Fruit fly (Drosophila melanogaster) whole organism, embryonic: Measurements from ENCODE around the gene Moca-cyp.

Source experiments
- Awh ChIP-seq: fragments of 200-800 bp; sonication (Bioruptor generic); IDR thresholded peaks from 2 replicates; pipeline ENCODE4, ENCODE4 v1.3.6; 2022; ENCODE audit warnings: missing biosample characterization, missing genetic modification characterization
- BtbVII ChIP-seq: fragments of 200-800 bp; sonication (Bioruptor generic); optimal IDR thresholded peaks from 3 replicates; lab custom pipeline; 2017; ENCODE audit warnings: missing biosample characterization, mild to moderate bottlenecking, missing genetic modification characterization
- C15 ChIP-seq: fragments of 200-800 bp; sonication (Bioruptor generic); IDR thresholded peaks from 3 replicates; pipeline ENCODE4 v1.3.6; 2022; ENCODE audit warnings: missing biosample characterization, missing genetic modification characterization
- CG1024 ChIP-seq: fragments of 200-800 bp; sonication (Bioruptor generic); IDR thresholded peaks from 2 replicates; pipeline ENCODE4 v1.3.6; 2022; ENCODE audit warnings: missing biosample characterization, missing genetic modification characterization
- CG10543 ChIP-seq: fragments of 200-800 bp; sonication (Bioruptor generic); optimal IDR thresholded peaks from 3 replicates; lab custom pipeline; 2017; ENCODE audit warnings: missing biosample characterization, mild to moderate bottlenecking, missing genetic modification characterization, moderate library complexity
- CG10654 ChIP-seq: fragments of 200-800 bp; sonication (Bioruptor generic); optimal IDR thresholded peaks from 2 replicates; lab custom pipeline; 2016; ENCODE audit warnings: missing biosample characterization, missing genetic modification characterization
- CG11560 ChIP-seq: fragments of 200-800 bp; sonication (Bioruptor generic); IDR thresholded peaks from 3 replicates; pipeline ENCODE4 v1.3.6; 2022; ENCODE audit warnings: missing biosample characterization, missing genetic modification characterization
- CG12071 ChIP-seq: fragments of 200-800 bp; sonication (Bioruptor generic); optimal IDR thresholded peaks from 3 replicates; lab custom pipeline; 2018; ENCODE audit warnings: missing biosample characterization, mild to moderate bottlenecking, missing genetic modification characterization
- CG15269 ChIP-seq: fragments of 200-800 bp; sonication (Bioruptor generic); optimal IDR thresholded peaks from 2 replicates; lab custom pipeline; 2018; ENCODE audit warnings: missing biosample characterization, mild to moderate bottlenecking, missing genetic modification characterization, moderate library complexity
- CG1602 ChIP-seq: fragments of 200-800 bp; sonication (Bioruptor generic); optimal IDR thresholded peaks from 3 replicates; lab custom pipeline; 2016; ENCODE audit warnings: missing biosample characterization, missing genetic modification characterization
- CG16779 ChIP-seq: fragments of 200-800 bp; sonication (Bioruptor generic); IDR thresholded peaks from 2 replicates; pipeline ENCODE4 v1.3.6; 2022; ENCODE audit warnings: missing biosample characterization, missing genetic modification characterization
- CG3163 ChIP-seq: fragments of 200-800 bp; sonication (Bioruptor generic); optimal IDR thresholded peaks from 3 replicates; lab custom pipeline; 2016; ENCODE audit warnings: missing biosample characterization, missing genetic modification characterization
- CG4424 ChIP-seq: fragments of 200-800 bp; sonication (Bioruptor generic); optimal IDR thresholded peaks from 3 replicates; lab custom pipeline; 2016; ENCODE audit warnings: missing biosample characterization, missing genetic modification characterization
- CG6765 ChIP-seq: fragments of 200-800 bp; sonication (Bioruptor generic); optimal IDR thresholded peaks from 3 replicates; lab custom pipeline; 2017; ENCODE audit warnings: missing biosample characterization, mild to moderate bottlenecking, missing genetic modification characterization
- CG7745 ChIP-seq: fragments of 200-800 bp; sonication (Bioruptor generic); optimal IDR thresholded peaks from 2 replicates; lab custom pipeline; 2018; ENCODE audit warnings: missing biosample characterization, mild to moderate bottlenecking, missing genetic modification characterization, moderate library complexity
- CG8290 ChIP-seq, 3 experiments: fragments of 200-800 bp; sonication (Bioruptor generic); optimal IDR thresholded peaks; 2 replicates each; lab custom pipeline; 2016 to 2019; ENCODE audit warnings: missing biosample characterization in 3 of 3, missing genetic modification characterization in 3 of 3, mild to moderate bottlenecking in 2 of 3, moderate library complexity in 1 of 3
- CG9437 ChIP-seq: fragments of 200-800 bp; sonication (Bioruptor generic); optimal IDR thresholded peaks from 2 replicates; lab custom pipeline; 2018; ENCODE audit warnings: missing biosample characterization, mild to moderate bottlenecking, missing genetic modification characterization
- Chrac-16 ChIP-seq: fragments of 200-800 bp; sonication (Bioruptor generic); optimal IDR thresholded peaks from 3 replicates; lab custom pipeline; 2016; ENCODE audit warnings: missing biosample characterization, missing genetic modification characterization
- Dp ChIP-seq: fragments of 200-800 bp; sonication (Bioruptor generic); optimal IDR thresholded peaks from 2 replicates; lab custom pipeline; 2018; ENCODE audit warnings: missing biosample characterization, mild to moderate bottlenecking, missing genetic modification characterization, moderate library complexity
- GATAe ChIP-seq: fragments of 200-800 bp; sonication (Bioruptor generic); conservative IDR thresholded peaks from 2 replicates; pipeline ENCODE4 v1.3.6; 2022; ENCODE audit warnings: missing biosample characterization, missing genetic modification characterization
- Gsc ChIP-seq: fragments of 200-800 bp; sonication (Bioruptor generic); IDR thresholded peaks from 2 replicates; pipeline ENCODE4 v1.3.6; 2022; ENCODE audit warnings: missing biosample characterization, missing genetic modification characterization
- Hmr ChIP-seq: fragments of 200-800 bp; sonication (Bioruptor generic); optimal IDR thresholded peaks from 3 replicates; lab custom pipeline; 2017; ENCODE audit warnings: mild to moderate bottlenecking, missing biosample characterization, missing genetic modification reagents, missing genetic modification characterization
- Hr78 ChIP-seq, 2 experiments: fragments of 200-800 bp in 1 of 2; fragments of >200 bp in 1 of 2; sonication (Bioruptor generic) in 1 of 2; optimal IDR thresholded peaks; 2 replicates each; lab custom pipeline; 2017 to 2019; ENCODE audit warnings: missing biosample characterization in 2 of 2, missing genetic modification characterization in 2 of 2, mild to moderate bottlenecking in 1 of 2, moderate library complexity in 1 of 2
- Meics ChIP-seq: fragments of 200-800 bp; sonication (Bioruptor generic); optimal IDR thresholded peaks from 2 replicates; lab custom pipeline; 2017; ENCODE audit warnings: missing biosample characterization, mild to moderate bottlenecking, missing genetic modification characterization
- NC2α ChIP-seq: fragments of 200-800 bp; sonication (Bioruptor generic); optimal IDR thresholded peaks from 2 replicates; lab custom pipeline; 2016; ENCODE audit warnings: missing biosample characterization, missing genetic modification characterization
- Nf-YB ChIP-seq: fragments of 200-800 bp; sonication (Bioruptor generic); optimal IDR thresholded peaks from 3 replicates; lab custom pipeline; 2019; ENCODE audit warnings: missing biosample characterization, mild to moderate bottlenecking, missing genetic modification characterization, moderate library complexity
- NfI ChIP-seq: fragments of 200-800 bp; sonication (Bioruptor generic); optimal IDR thresholded peaks from 3 replicates; lab custom pipeline; 2018; ENCODE audit warnings: missing biosample characterization, mild to moderate bottlenecking, missing genetic modification characterization, moderate library complexity
- Sox102F ChIP-seq: fragments of 200-800 bp; sonication (Bioruptor generic); optimal IDR thresholded peaks from 2 replicates; lab custom pipeline; 2018; ENCODE audit warnings: missing biosample characterization, mild to moderate bottlenecking, missing genetic modification characterization, moderate library complexity
- Spps ChIP-seq: fragments of 200-800 bp; sonication (Bioruptor generic); optimal IDR thresholded peaks from 2 replicates; lab custom pipeline; 2018; ENCODE audit warnings: missing biosample characterization, mild to moderate bottlenecking, missing genetic modification characterization
- bcd ChIP-seq: fragments of 200-800 bp; sonication (Bioruptor generic); optimal IDR thresholded peaks from 2 replicates; lab custom pipeline; 2017; ENCODE audit warnings: missing biosample characterization, mild to moderate bottlenecking, missing genetic modification characterization
- cad ChIP-seq: fragments of >200 bp; optimal IDR thresholded peaks from 2 replicates; lab custom pipeline; 2017; ENCODE audit warnings: missing biosample characterization, missing genetic modification characterization
- cato ChIP-seq: fragments of 200-800 bp; sonication (Bioruptor generic); optimal IDR thresholded peaks from 2 replicates; lab custom pipeline; 2016; ENCODE audit warnings: missing biosample characterization, missing genetic modification characterization, borderline replicate concordance
- chm ChIP-seq: fragments of 200-800 bp; sonication (Bioruptor generic); IDR thresholded peaks from 2 replicates; pipeline ENCODE4 v1.3.6; 2022; ENCODE audit warnings: missing biosample characterization, missing genetic modification characterization
- crc ChIP-seq: fragments of 200-800 bp; sonication (Bioruptor generic); optimal IDR thresholded peaks from 2 replicates; lab custom pipeline; 2016; ENCODE audit warnings: missing biosample characterization, missing genetic modification characterization
- crp ChIP-seq, 2 experiments: fragments of 200-800 bp; sonication (Bioruptor generic); optimal IDR thresholded peaks; 2 replicates in 1 of 2; 3 replicates in 1 of 2; lab custom pipeline; 2017; ENCODE audit warnings: missing biosample characterization in 2 of 2, missing genetic modification characterization in 2 of 2, mild to moderate bottlenecking in 1 of 2, moderate library complexity in 1 of 2
- dysf ChIP-seq: fragments of 200-800 bp; sonication (Bioruptor generic); IDR thresholded peaks from 3 replicates; pipeline ENCODE4 v1.3.6; 2022; ENCODE audit warnings: missing biosample characterization, missing genetic modification characterization
- ems ChIP-seq: fragments of 200-800 bp; sonication (Bioruptor generic); optimal IDR thresholded peaks from 3 replicates; lab custom pipeline; 2016; ENCODE audit warnings: missing biosample characterization, missing genetic modification characterization
- kay ChIP-seq: fragments of 200-800 bp; sonication (Bioruptor generic); optimal IDR thresholded peaks from 2 replicates; lab custom pipeline; 2016; ENCODE audit warnings: missing biosample characterization, missing genetic modification characterization
- onecut ChIP-seq: fragments of 200-800 bp; sonication (Bioruptor generic); IDR thresholded peaks from 2 replicates; pipeline ENCODE4 v1.3.6; 2022; ENCODE audit warnings: missing biosample characterization, missing genetic modification characterization
- run ChIP-seq: fragments of 200-800 bp; sonication (Bioruptor generic); optimal IDR thresholded peaks from 3 replicates; lab custom pipeline; 2018; ENCODE audit warnings: missing biosample characterization, mild to moderate bottlenecking, missing genetic modification characterization
- sd ChIP-seq: fragments of 200-800 bp; sonication (Bioruptor generic); optimal IDR thresholded peaks from 3 replicates; lab custom pipeline; 2018; ENCODE audit warnings: missing biosample characterization, mild to moderate bottlenecking, missing genetic modification characterization, moderate library complexity
- shn ChIP-seq: fragments of 200-800 bp; sonication (Bioruptor generic); optimal IDR thresholded peaks from 3 replicates; lab custom pipeline; 2016; ENCODE audit warnings: missing biosample characterization, missing genetic modification characterization
- slou ChIP-seq: fragments of 200-800 bp; sonication (Bioruptor generic); optimal IDR thresholded peaks from 3 replicates; lab custom pipeline; 2016; ENCODE audit warnings: missing biosample characterization, missing genetic modification characterization
- stc ChIP-seq: fragments of 200-800 bp; sonication (Bioruptor generic); IDR thresholded peaks from 2 replicates; pipeline ENCODE4 v1.3.6; 2022; ENCODE audit warnings: missing biosample characterization, missing genetic modification characterization
- ttk ChIP-seq: fragments of 200-800 bp; sonication (Bioruptor generic); IDR thresholded peaks from 2 replicates; pipeline ENCODE4 v2.1.2; 2022; ENCODE audit warnings: missing biosample characterization, missing genetic modification characterization
- vvl ChIP-seq: fragments of 200-800 bp; sonication (Bioruptor generic); IDR thresholded peaks from 2 replicates; pipeline ENCODE4 v1.3.6; 2022; ENCODE audit warnings: missing biosample characterization, missing genetic modification characterization
- wor ChIP-seq: fragments of 200-800 bp; sonication (Bioruptor generic); IDR thresholded peaks from 2 replicates; pipeline ENCODE4 v1.3.6; 2022; ENCODE audit warnings: missing biosample characterization, missing genetic modification characterization
- z ChIP-seq: fragments of 200-800 bp; sonication (Bioruptor generic); IDR thresholded peaks from 3 replicates; pipeline ENCODE4 v1.3.6; 2022; ENCODE audit warnings: missing biosample characterization, missing genetic modification characterization
- zfh1 ChIP-seq: fragments of 200-800 bp; sonication (Bioruptor generic); IDR thresholded peaks from 3 replicates; pipeline ENCODE4 v1.3.6; 2022; ENCODE audit warnings: missing biosample characterization, missing genetic modification characterization

Gene Moca-cyp

dm6 chr3R:28326150-28326965 is 13.8 kb upstream of the Moca-cyp start (continued):
- TF ChIP-seq kay (GFP tag; lab: Kevin White, UChicago) (peak; percentile 98), Gsc (GFP tag; lab: Robert Waterston, UW) (no peak), shn (GFP tag; lab: Kevin White, UChicago) (peak; percentile 99), crc (GFP tag; lab: Kevin White, UChicago) (peak; percentile 100), CG11560 (tag; lab: Robert Waterston, UW) (no peak), Meics (GFP tag; lab: Kevin White, UChicago) (peak; percentile 99), crp (GFP tag; optimal IDR thresholded peaks at IDR 0.05; lab: Kevin White, UChicago) (peak; percentile 19 to 79), Spps (tag; lab: Kevin White, UChicago) (peak; percentile 98), CG6765 (GFP tag; lab: Kevin White, UChicago) (peak; percentile 99), CG16779 (no peak), CG7745 (tag; lab: Kevin White, UChicago) (peak; percentile 76), CG8290 (GFP tag; optimal IDR thresholded peaks at IDR 0.05; lab: Kevin White, UChicago) (peak; percentile 99), CG8290 (tag; optimal IDR thresholded peaks at IDR 0.05; lab: Kevin White, UChicago) (peak; percentile 94 to 99), sd (tag; lab: Kevin White, UChicago) (peak; percentile 96), CG15269 (tag; lab: Kevin White, UChicago) (peak; percentile 100), Sox102F (peak; percentile 99), Nf-YB (GFP tag; lab: Kevin White, UChicago) (peak; percentile 91), cad (GFP tag; lab: Kevin White, UChicago) (peak; percentile 67), CG1024 (GFP tag; lab: Robert Waterston, UW) (no peak), CG4424 (GFP tag; lab: Kevin White, UChicago) (peak; percentile 99), Hmr (peak; percentile 100), zfh1 (GFP tag; lab: Robert Waterston, UW) (no peak), chm (GFP tag; lab: Robert Waterston, UW) (no peak), CG1602 (GFP tag; lab: Kevin White, UChicago) (peak; percentile 99), run (tag; lab: Kevin White, UChicago) (peak; percentile 97), stc (GFP tag; lab: Robert Waterston, UW) (no peak), CG9437 (GFP tag; lab: Kevin White, UChicago) (peak; percentile 96), CG12071 (GFP tag; lab: Kevin White, UChicago) (peak; percentile 99), Dp (GFP tag; lab: Kevin White, UChicago) (peak; percentile 49), ttk (no peak), NC2α (GFP tag; lab: Kevin White, UChicago) (peak; percentile 99), Hr78 (GFP tag; optimal IDR thresholded peaks at IDR 0.05; lab: Kevin White, UChicago) (peak in 1 of 2 experiments; percentile 96), dysf (GFP tag; lab: Robert Waterston, UW) (no peak), bcd (GFP tag; lab: Kevin White, UChicago) (peak; percentile 99), z (GFP tag; lab: Robert Waterston, UW) (no peak), Awh (GFP tag; lab: Robert Waterston, UW) (no peak), Chrac-16 (GFP tag; lab: Kevin White, UChicago) (peak; percentile 100), NfI (GFP tag; lab: Kevin White, UChicago) (peak; percentile 100), wor (GFP tag; lab: Robert Waterston, UW) (no peak), vvl (no peak), CG10654 (GFP tag; lab: Kevin White, UChicago) (peak; percentile 99), cato (GFP tag; lab: Kevin White, UChicago) (peak; percentile 99), BtbVII (GFP tag; lab: Kevin White, UChicago) (peak; percentile 99), GATAe (GFP tag; lab: Robert Waterston, UW) (no peak), C15 (no peak), CG3163 (GFP tag; lab: Kevin White, UChicago) (peak; percentile 96), onecut (GFP tag; lab: Robert Waterston, UW) (peak; percentile 97), slou (peak; percentile 98), CG10543 (GFP tag; lab: Kevin White, UChicago) (peak; percentile 100), ems (GFP tag; lab: Kevin White, UChicago) (peak; percentile 100)
